Worm (Caenorhabditis elegans) whole organism, late embryonic: ENCODE data around the gene lsm-7.

ENCODE experiments used
- C08G9.2 ChIP-seq: sonication (generic microtip); optimal IDR thresholded peaks from 2 replicates; lab custom pipeline; 2016; ENCODE audit warnings: mild to moderate bottlenecking, missing genetic modification characterization, moderate library complexity, missing compliant biosample characterization
- C38D4.7 ChIP-seq: fragments of 200-800 bp; sonication (Bioruptor generic); optimal IDR thresholded peaks from 2 replicates; lab custom pipeline; 2018; ENCODE audit warnings: mild to moderate bottlenecking, missing genetic modification characterization, moderate library complexity, missing compliant biosample characterization
- F13H6.1 ChIP-seq: sonication (generic microtip); optimal IDR thresholded peaks from 2 replicates; lab custom pipeline; 2016; ENCODE audit warnings: missing genetic modification characterization, missing compliant biosample characterization
- K02D7.2 ChIP-seq: sonication (generic microtip); optimal IDR thresholded peaks from 2 replicates; lab custom pipeline; 2017; ENCODE audit warnings: mild to moderate bottlenecking, missing genetic modification characterization, missing compliant biosample characterization
- K09A11.1 ChIP-seq: sonication (generic microtip); optimal IDR thresholded peaks from 2 replicates; lab custom pipeline; 2017; ENCODE audit warnings: antibody characterized with exemption, mild to moderate bottlenecking, missing genetic modification characterization, missing compliant biosample characterization; ENCODE audit not compliant: insufficient read depth
- T23F11.4 ChIP-seq: fragments of 200-800 bp; sonication (Bioruptor generic); optimal IDR thresholded peaks from 2 replicates; lab custom pipeline; 2018; ENCODE audit warnings: mild to moderate bottlenecking, missing genetic modification characterization, missing compliant biosample characterization
- Y22D7AL.16 ChIP-seq: sonication (generic microtip); optimal IDR thresholded peaks from 2 replicates; lab custom pipeline; 2016; ENCODE audit warnings: missing genetic modification characterization, missing compliant biosample characterization
- ahr-1 ChIP-seq: sonication (generic microtip); optimal IDR thresholded peaks from 2 replicates; lab custom pipeline; 2016; ENCODE audit warnings: missing genetic modification characterization, missing compliant biosample characterization
- ama-1 ChIP-seq: fragments of 150-350 bp; optimal IDR thresholded peaks from 2 replicates; lab custom pipeline; 2014
- ceh-14 ChIP-seq: sonication (generic microtip); optimal IDR thresholded peaks from 2 replicates; lab custom pipeline; 2016; ENCODE audit warnings: missing genotype, missing genetic modification characterization, missing compliant biosample characterization
- ceh-18 ChIP-seq: sonication (generic microtip); optimal IDR thresholded peaks from 2 replicates; lab custom pipeline; 2016; ENCODE audit warnings: missing genetic modification characterization, missing compliant biosample characterization
- ceh-19 ChIP-seq: fragments of 200-800 bp; sonication (Bioruptor generic); optimal IDR thresholded peaks from 2 replicates; lab custom pipeline; 2018; ENCODE audit warnings: mild to moderate bottlenecking, missing genetic modification characterization, missing compliant biosample characterization
- ceh-2 ChIP-seq: sonication (generic microtip); optimal IDR thresholded peaks from 2 replicates; lab custom pipeline; 2016; ENCODE audit warnings: missing genotype, missing genetic modification characterization, missing compliant biosample characterization
- ceh-24 ChIP-seq: sonication (generic microtip); optimal IDR thresholded peaks from 2 replicates; lab custom pipeline; 2016; ENCODE audit warnings: mild to moderate bottlenecking, missing genetic modification characterization, missing compliant biosample characterization
- ceh-30 ChIP-seq: fragments of 150-350 bp; optimal IDR thresholded peaks from 2 replicates; lab custom pipeline; 2014; ENCODE audit warnings: missing biosample characterization, missing genetic modification characterization
- ceh-31 ChIP-seq: sonication (generic microtip); optimal IDR thresholded peaks from 2 replicates; lab custom pipeline; 2016; ENCODE audit warnings: missing genetic modification characterization, missing compliant biosample characterization
- ceh-34 ChIP-seq: sonication (generic microtip); optimal IDR thresholded peaks from 2 replicates; lab custom pipeline; 2016; ENCODE audit warnings: mild to moderate bottlenecking, missing genetic modification characterization, missing compliant biosample characterization
- ceh-48 ChIP-seq: sonication (generic microtip); optimal IDR thresholded peaks from 2 replicates; lab custom pipeline; 2016; ENCODE audit warnings: missing genetic modification characterization, inconsistent platforms, missing compliant biosample characterization
- ceh-9 ChIP-seq: sonication (generic microtip); optimal IDR thresholded peaks from 2 replicates; lab custom pipeline; 2016; ENCODE audit warnings: mild to moderate bottlenecking, missing genetic modification characterization, inconsistent platforms, missing compliant biosample characterization
- che-1 ChIP-seq: sonication (generic microtip); optimal IDR thresholded peaks from 2 replicates; lab custom pipeline; 2016; ENCODE audit warnings: mild to moderate bottlenecking, missing genetic modification characterization, missing compliant biosample characterization
- dmd-4 ChIP-seq: sonication (generic microtip); optimal IDR thresholded peaks from 2 replicates; lab custom pipeline; 2016; ENCODE audit warnings: borderline replicate concordance, missing genetic modification characterization, missing compliant biosample characterization
- dve-1 ChIP-seq: sonication (generic microtip); optimal IDR thresholded peaks from 2 replicates; lab custom pipeline; 2017; ENCODE audit warnings: antibody characterized with exemption, mild to moderate bottlenecking, missing genetic modification characterization, missing compliant biosample characterization
- elt-4 ChIP-seq: sonication (generic microtip); optimal IDR thresholded peaks from 2 replicates; lab custom pipeline; 2016; ENCODE audit warnings: missing genetic modification characterization, missing compliant biosample characterization
- eyg-1 ChIP-seq: sonication (generic microtip); optimal IDR thresholded peaks from 2 replicates; lab custom pipeline; 2016; ENCODE audit warnings: missing genotype, missing genetic modification characterization, missing compliant biosample characterization
- hlh-30 ChIP-seq: sonication (generic microtip); optimal IDR thresholded peaks from 2 replicates; lab custom pipeline; 2017; ENCODE audit warnings: antibody characterized with exemption, missing genetic modification characterization, missing compliant biosample characterization; ENCODE audit not compliant: insufficient read depth
- hlh-6 ChIP-seq: sonication (generic microtip); optimal IDR thresholded peaks from 2 replicates; lab custom pipeline; 2016; ENCODE audit warnings: missing genotype, missing genetic modification characterization, missing compliant biosample characterization
- lim-6 ChIP-seq: sonication (generic microtip); optimal IDR thresholded peaks from 2 replicates; lab custom pipeline; 2016; ENCODE audit warnings: missing genetic modification characterization, missing compliant biosample characterization
- lin-11 ChIP-seq: fragments of 200-800 bp; sonication (Bioruptor generic); optimal IDR thresholded peaks from 2 replicates; lab custom pipeline; 2018; ENCODE audit warnings: mild to moderate bottlenecking, missing genetic modification characterization, missing compliant biosample characterization
- madf-2 ChIP-seq: sonication (generic microtip); optimal IDR thresholded peaks from 2 replicates; lab custom pipeline; 2017; ENCODE audit warnings: missing genetic modification characterization, missing compliant biosample characterization
- nfya-1 ChIP-seq: sonication (generic microtip); optimal IDR thresholded peaks from 2 replicates; lab custom pipeline; 2017; ENCODE audit warnings: missing genetic modification characterization, mild to moderate bottlenecking, missing compliant biosample characterization, antibody characterized with exemption, moderate library complexity
- nhr-11 ChIP-seq: fragments of 150-350 bp; optimal IDR thresholded peaks from 2 replicates; lab custom pipeline; 2014; ENCODE audit warnings: missing biosample characterization, missing genetic modification characterization
- nhr-232 ChIP-seq: sonication (generic microtip); optimal IDR thresholded peaks from 2 replicates; lab custom pipeline; 2016; ENCODE audit warnings: missing genetic modification characterization, missing compliant biosample characterization
- npax-4 ChIP-seq: sonication (generic microtip); optimal IDR thresholded peaks from 2 replicates; lab custom pipeline; 2016; ENCODE audit warnings: missing genetic modification characterization, missing compliant biosample characterization
- odd-2 ChIP-seq: sonication (generic microtip); optimal IDR thresholded peaks from 2 replicates; lab custom pipeline; 2017; ENCODE audit warnings: antibody characterized with exemption, mild to moderate bottlenecking, missing genetic modification characterization, missing compliant biosample characterization
- pag-3 ChIP-seq: sonication (generic microtip); optimal IDR thresholded peaks from 2 replicates; lab custom pipeline; 2016; ENCODE audit warnings: missing compliant biosample characterization, missing genetic modification characterization, borderline replicate concordance
- pat-9 ChIP-seq: fragments of 200-800 bp; sonication (Bioruptor generic); optimal IDR thresholded peaks from 2 replicates; lab custom pipeline; 2018; ENCODE audit warnings: mild to moderate bottlenecking, missing genetic modification characterization, moderate library complexity, missing compliant biosample characterization
- pha-2 ChIP-seq: sonication (generic microtip); optimal IDR thresholded peaks from 2 replicates; lab custom pipeline; 2017; ENCODE audit warnings: mild to moderate bottlenecking, missing genetic modification characterization, missing compliant biosample characterization
- pha-4 ChIP-seq: fragments of 150-350 bp; optimal IDR thresholded peaks from 2 replicates; lab custom pipeline; 2018; ENCODE audit warnings: missing biosample characterization, missing genetic modification reagents, missing genetic modification characterization
- rnt-1 ChIP-seq: sonication (generic microtip); optimal IDR thresholded peaks from 2 replicates; lab custom pipeline; 2016; ENCODE audit warnings: missing genetic modification characterization, missing compliant biosample characterization
- sdc-2 ChIP-seq: sonication (generic microtip); optimal IDR thresholded peaks from 2 replicates; lab custom pipeline; 2016; ENCODE audit warnings: missing genotype, missing genetic modification characterization, missing compliant biosample characterization
- sox-2 ChIP-seq: fragments of 200-800 bp; sonication (Bioruptor generic); IDR thresholded peaks from 2 replicates; pipeline ENCODE4 v1.3.6; 2022; ENCODE audit warnings: missing genetic modification reagents, missing genetic modification characterization, missing compliant biosample characterization
- sox-4 ChIP-seq: sonication (generic microtip); optimal IDR thresholded peaks from 2 replicates; lab custom pipeline; 2017; ENCODE audit warnings: mild to moderate bottlenecking, missing genetic modification characterization, inconsistent platforms, missing compliant biosample characterization
- tbx-7 ChIP-seq: sonication (generic microtip); optimal IDR thresholded peaks from 2 replicates; lab custom pipeline; 2016; ENCODE audit warnings: missing genotype, missing genetic modification characterization, missing compliant biosample characterization
- ttx-3 ChIP-seq: sonication (generic microtip); optimal IDR thresholded peaks from 2 replicates; lab custom pipeline; 2016; ENCODE audit warnings: missing genetic modification reagents, missing genetic modification characterization, missing compliant biosample characterization
- unc-42 ChIP-seq: sonication (generic microtip); optimal IDR thresholded peaks from 2 replicates; lab custom pipeline; 2016; ENCODE audit warnings: missing genotype, missing genetic modification characterization, missing compliant biosample characterization
- unc-86 ChIP-seq: sonication (generic microtip); optimal IDR thresholded peaks from 2 replicates; lab custom pipeline; 2016; ENCODE audit warnings: missing genetic modification characterization, missing compliant biosample characterization
- ztf-16 ChIP-seq: sonication (generic microtip); optimal IDR thresholded peaks from 2 replicates; lab custom pipeline; 2017; ENCODE audit warnings: missing genetic modification characterization, missing compliant biosample characterization

The lsm-7 gene

ce11 chrIV:10935336-10935735 lies 2.0 kb downstream of the lsm-7 start (continued):
- TF ChIP-seq ceh-34 (tag; lab: Kevin White, UChicago) (peak; percentile 37), ceh-19 (GFP tag; lab: Kevin White, UChicago) (no peak), pha-2 (tag; lab: Kevin White, UChicago) (no peak), odd-2 (no peak), ztf-16 (tag; lab: Kevin White, UChicago) (no peak), sox-4 (tag; lab: Kevin White, UChicago) (no peak), pha-4 (tag; lab: Kevin White, UChicago) (no peak), ttx-3 (tag; lab: Kevin White, UChicago) (no peak), hlh-6 (tag; lab: Kevin White, UChicago) (no peak), tbx-7 (tag; lab: Kevin White, UChicago) (no peak), rnt-1 (tag; lab: Kevin White, UChicago) (no peak), nfya-1 (tag; lab: Kevin White, UChicago) (peak; percentile 50), pag-3 (tag; lab: Kevin White, UChicago) (no peak), unc-86 (tag; lab: Kevin White, UChicago) (no peak), ceh-24 (tag; lab: Kevin White, UChicago) (no peak), C08G9.2 (tag; lab: Kevin White, UChicago) (no peak), eyg-1 (tag; lab: Kevin White, UChicago) (no peak), dmd-4 (tag; lab: Kevin White, UChicago) (no peak), ceh-31 (tag; lab: Kevin White, UChicago) (peak; percentile 47), ceh-14 (tag; lab: Kevin White, UChicago) (peak; percentile 8), ceh-9 (no peak), ahr-1 (tag; lab: Kevin White, UChicago) (no peak), che-1 (tag; lab: Kevin White, UChicago) (no peak), K09A11.1 (no peak), lin-11 (tag; lab: Kevin White, UChicago) (no peak), C38D4.7 (GFP tag; lab: Kevin White, UChicago) (no peak), npax-4 (tag; lab: Kevin White, UChicago) (no peak), K02D7.2 (tag; lab: Kevin White, UChicago) (no peak), elt-4 (tag; lab: Kevin White, UChicago) (no peak), madf-2 (tag; lab: Kevin White, UChicago) (no peak), sox-2 (no peak), unc-42 (tag; lab: Kevin White, UChicago) (peak; percentile 21), hlh-30 (tag; lab: Kevin White, UChicago) (peak; percentile 98), nhr-232 (tag; lab: Kevin White, UChicago) (no peak)

- TF ChIP-seq dve-1 (tag; lab: Kevin White, UChicago) (no peak), elt-4 (tag; lab: Kevin White, UChicago) (no peak), ceh-31 (tag; lab: Kevin White, UChicago) (peak; percentile 73), ahr-1 (tag; lab: Kevin White, UChicago) (no peak), ama-1 (lab: Kevin White, UChicago) (no peak), nhr-11 (tag; lab: Kevin White, UChicago) (no peak), C08G9.2 (tag; lab: Kevin White, UChicago) (peak; percentile 34), pha-4 (tag; lab: Kevin White, UChicago) (no peak), sox-2 (no peak), madf-2 (tag; lab: Kevin White, UChicago) (no peak), hlh-6 (tag; lab: Kevin White, UChicago) (no peak), T23F11.4 (GFP tag; lab: Kevin White, UChicago) (no peak), ceh-2 (no peak), sdc-2 (tag; lab: Kevin White, UChicago) (no peak), eyg-1 (tag; lab: Kevin White, UChicago) (no peak), K09A11.1 (no peak), Y22D7AL.16 (no peak), tbx-7 (tag; lab: Kevin White, UChicago) (no peak), pat-9 (tag; lab: Kevin White, UChicago) (no peak), nfya-1 (tag; lab: Kevin White, UChicago) (peak; percentile 88), hlh-30 (tag; lab: Kevin White, UChicago) (peak; percentile 100), ceh-30 (tag; lab: Kevin White, UChicago) (no peak), ceh-24 (tag; lab: Kevin White, UChicago) (no peak), ceh-48 (tag; lab: Kevin White, UChicago) (no peak), ceh-19 (GFP tag; lab: Kevin White, UChicago) (no peak), pag-3 (tag; lab: Kevin White, UChicago) (no peak), ttx-3 (tag; lab: Kevin White, UChicago) (no peak), ceh-18 (tag; lab: Kevin White, UChicago) (peak; percentile 90), npax-4 (tag; lab: Kevin White, UChicago) (no peak), F13H6.1 (tag; lab: Kevin White, UChicago) (peak; percentile 26), lim-6 (tag; lab: Kevin White, UChicago) (no peak), dmd-4 (tag; lab: Kevin White, UChicago) (peak; percentile 46), unc-86 (tag; lab: Kevin White, UChicago) (no peak)
Observed at ce11 chrIV:10935853-10936491, 2.7 kb downstream of the lsm-7 start, which contains the start of gene lgg-2. TSS of gene lgg-2 (minus strand) at chrIV:10935903.
